Fruit fly (Drosophila melanogaster): ENCODE measurements around the gene shtd.

Gene shtd

dm6 chrX:15483010-15483802, 21.0 kb upstream of the shtd start:
- TF ChIP-seq CG6808 (GFP tag; optimal IDR thresholded peaks at IDR 0.05) (no peak), dac (GFP tag; optimal IDR thresholded peaks at IDR 0.05) (no peak), Gug (GFP tag; IDR thresholded peaks at IDR 0.05) (no peak), Sox15 (GFP tag; optimal IDR thresholded peaks at IDR 0.05) (no peak), Eip78C (GFP tag) (peak; percentile 28), CG11294 (GFP tag; IDR thresholded peaks at IDR 0.05) (no peak)

DNA sequence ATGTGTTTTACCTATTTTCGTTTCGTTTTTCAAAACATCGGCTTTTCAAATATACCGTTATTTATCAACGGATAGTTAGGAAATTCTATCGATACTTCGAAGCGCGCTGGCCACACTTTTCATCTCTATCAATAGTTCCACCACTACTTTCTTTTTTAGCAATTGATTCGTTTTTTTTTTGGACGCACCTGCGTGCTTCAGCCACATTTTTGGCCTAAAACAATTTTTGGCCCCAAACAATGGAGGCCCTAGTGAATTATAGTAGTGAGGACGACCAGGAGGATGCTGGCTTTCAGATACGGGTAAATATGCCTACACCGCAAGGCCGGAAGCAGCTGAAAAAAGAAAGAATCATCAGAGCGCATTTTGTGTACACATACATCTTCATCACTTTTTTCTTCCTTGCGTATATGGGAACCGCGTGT, 20.0 kb upstream of the shtd start, which contains the start of gene CG6340:
TSS of gene CG6340 (plus strand) at position 139 of the 425 bp plus-strand sequence.
- no peak for TF ChIP-seq CG9139 (GFP tag; optimal IDR thresholded peaks at IDR 0.05)
- TF ChIP-seq CG31627 (GFP tag; optimal IDR thresholded peaks at IDR 0.05): no peak
- TF ChIP-seq CG6808 (GFP tag; optimal IDR thresholded peaks at IDR 0.05): peak; percentile 41
- TF ChIP-seq CG3919 (GFP tag; optimal IDR thresholded peaks at IDR 0.05): no peak
- TF ChIP-seq ss (GFP tag; optimal IDR thresholded peaks at IDR 0.05): peak; percentile 36 to 66
- no peak for TF ChIP-seq Eip93F (GFP tag; optimal IDR thresholded peaks at IDR 0.05)
- no peak for TF ChIP-seq vri (GFP tag; optimal IDR thresholded peaks at IDR 0.05)
- no peak for TF ChIP-seq CG7368 (GFP tag; optimal IDR thresholded peaks at IDR 0.05)
- TF ChIP-seq fd59A (GFP tag; optimal IDR thresholded peaks at IDR 0.05): no peak
- peak; percentile 18 for TF ChIP-seq CG6854 (GFP tag; optimal IDR thresholded peaks at IDR 0.05)
- no peak for TF ChIP-seq eg (GFP tag; IDR thresholded peaks at IDR 0.05)
- 0 out of 3 replicates have a peak, but pooled peaks have one; percentile 25 for TF ChIP-seq CG6163 (GFP tag; IDR thresholded peaks at IDR 0.05)
- no peak for TF ChIP-seq CG34406 (GFP tag; optimal IDR thresholded peaks at IDR 0.05)
- no peak for TF ChIP-seq CG10669 (GFP tag; optimal IDR thresholded peaks at IDR 0.05)
- TF ChIP-seq Hr4 (GFP tag; optimal IDR thresholded peaks at IDR 0.05): no peak
- TF ChIP-seq salr (GFP tag; optimal IDR thresholded peaks at IDR 0.05): no peak
- peak; percentile 13 for TF ChIP-seq Ets96B (tag; optimal IDR thresholded peaks at IDR 0.05)
- no peak for TF ChIP-seq CG10631 (GFP tag; optimal IDR thresholded peaks at IDR 0.05)
- TF ChIP-seq CG4318 (GFP tag; optimal IDR thresholded peaks at IDR 0.05): no peak
- peak; percentile 22 for TF ChIP-seq fkh (GFP tag; optimal IDR thresholded peaks at IDR 0.05)
- no peak for TF ChIP-seq spab (GFP tag; optimal IDR thresholded peaks at IDR 0.05)
- TF ChIP-seq Sox14 (GFP tag; optimal IDR thresholded peaks at IDR 0.05): peak; percentile 13
- peak; percentile 5 for TF ChIP-seq dsx (GFP tag; optimal IDR thresholded peaks at IDR 0.05; ENCODE audit: poor library complexity, severe bottlenecking)
- no peak for TF ChIP-seq achi (GFP tag; optimal IDR thresholded peaks at IDR 0.05)

- TF ChIP-seq dsx (GFP tag; optimal IDR thresholded peaks at IDR 0.05; ENCODE audit: poor library complexity, severe bottlenecking) (peak; percentile 7), CG32006 (GFP tag; optimal IDR thresholded peaks at IDR 0.05) (no peak), Hr4 (GFP tag; optimal IDR thresholded peaks at IDR 0.05) (no peak)
Observed at dm6 chrX:15475791-15476190, 13.6 kb upstream of the shtd start, which contains the start of gene CG6324. Gene CG6324 (plus strand): TSS chrX:15476091.

- TF ChIP-seq eg (GFP tag; IDR thresholded peaks at IDR 0.05) (0 out of 3 replicates have a peak, but pooled peaks have one; percentile 22), net (GFP tag; optimal IDR thresholded peaks at IDR 0.05) (no peak)
Observed at dm6 chrX:15475367-15475789, 13.1 kb upstream of the shtd start, which contains the start of gene mh. Gene mh (minus strand): TSS chrX:15475400.

dm6 chrX:15471904-15472303, 9.7 kb upstream of the shtd start, which contains the start of the genes Grip128 and Alg14:
Gene Grip128 (minus strand): TSS chrX:15472119.
Gene Alg14 (plus strand): TSS chrX:15472164.
- TF ChIP-seq Met (GFP tag; optimal IDR thresholded peaks at IDR 0.05) (no peak), Smox (GFP tag; optimal IDR thresholded peaks at IDR 0.05) (no peak), CG10669 (GFP tag; optimal IDR thresholded peaks at IDR 0.05) (no peak), CG31627 (GFP tag; optimal IDR thresholded peaks at IDR 0.05) (no peak), svp (GFP tag) (no peak), Gug (GFP tag; IDR thresholded peaks at IDR 0.05) (no peak), CG3032 (tag; optimal IDR thresholded peaks at IDR 0.05) (no peak), acj6 (GFP tag; optimal IDR thresholded peaks at IDR 0.05) (no peak), cyc (GFP tag; optimal IDR thresholded peaks at IDR 0.05) (no peak), CG11762 (GFP tag; optimal IDR thresholded peaks at IDR 0.05; ENCODE audit: insufficient read depth) (no peak), Sox15 (GFP tag; optimal IDR thresholded peaks at IDR 0.05) (no peak), CG7368 (GFP tag; optimal IDR thresholded peaks at IDR 0.05) (no peak), Ets21C (GFP tag; optimal IDR thresholded peaks at IDR 0.05) (no peak), Sox14 (GFP tag; optimal IDR thresholded peaks at IDR 0.05) (no peak), dsx (GFP tag; optimal IDR thresholded peaks at IDR 0.05; ENCODE audit: poor library complexity, severe bottlenecking) (no peak), CG10631 (GFP tag; optimal IDR thresholded peaks at IDR 0.05) (no peak), fd59A (GFP tag; optimal IDR thresholded peaks at IDR 0.05) (no peak), CG4318 (GFP tag; optimal IDR thresholded peaks at IDR 0.05) (no peak)
